Fruit fly (Drosophila melanogaster) whole organism, adult: ENCODE results near the gene Nup153.

Experiments used
- CG11617 ChIP-seq: fragments of 200-800 bp; sonication (Bioruptor generic); optimal IDR thresholded peaks from 2 replicates; lab custom pipeline; 2017; ENCODE audit warnings: mild to moderate bottlenecking, missing biosample characterization, missing genetic modification reagents, missing genetic modification characterization
- CG12768 ChIP-seq: fragments of 200-800 bp; sonication (Bioruptor generic); optimal IDR thresholded peaks from 2 replicates; lab custom pipeline; 2017; ENCODE audit warnings: missing biosample characterization, missing genetic modification characterization, mild to moderate bottlenecking, moderate library complexity, missing genetic modification reagents
- CG14711 ChIP-seq: fragments of 200-800 bp; sonication (Bioruptor generic); optimal IDR thresholded peaks from 2 replicates; lab custom pipeline; 2018; ENCODE audit warnings: missing biosample characterization, mild to moderate bottlenecking, missing genetic modification characterization, moderate library complexity
- CG1620 ChIP-seq: fragments of 200-800 bp; sonication (Bioruptor generic); optimal IDR thresholded peaks from 2 replicates; lab custom pipeline; 2016; ENCODE audit warnings: missing biosample characterization, missing genetic modification characterization
- CG33017 ChIP-seq: fragments of 200-800 bp; sonication (Bioruptor generic); optimal IDR thresholded peaks from 2 replicates; lab custom pipeline; 2018; ENCODE audit warnings: missing biosample characterization, mild to moderate bottlenecking, missing genetic modification characterization, moderate library complexity
- CG5204 ChIP-seq: fragments of 200-800 bp; sonication (Bioruptor generic); optimal IDR thresholded peaks from 2 replicates; lab custom pipeline; 2016; ENCODE audit warnings: missing biosample characterization, missing genetic modification characterization
- CG7045 ChIP-seq: fragments of 200-800 bp; sonication (Bioruptor generic); optimal IDR thresholded peaks from 2 replicates; lab custom pipeline; 2017; ENCODE audit warnings: missing biosample characterization, mild to moderate bottlenecking, missing genetic modification characterization
- CG7101 ChIP-seq: fragments of 200-800 bp; sonication (Bioruptor generic); optimal IDR thresholded peaks from 2 replicates; lab custom pipeline; 2018; ENCODE audit warnings: missing biosample characterization, mild to moderate bottlenecking, missing genetic modification characterization, moderate library complexity
- Clk ChIP-seq: fragments of 200-800 bp; sonication (Bioruptor generic); optimal IDR thresholded peaks from 2 replicates; lab custom pipeline; 2017; ENCODE audit warnings: missing biosample characterization, missing genetic modification characterization
- Crg-1 ChIP-seq: fragments of 200-800 bp; sonication (Bioruptor generic); optimal IDR thresholded peaks from 2 replicates; lab custom pipeline; 2016; ENCODE audit warnings: missing biosample characterization, missing genetic modification characterization
- Hr96 ChIP-seq: fragments of 200-800 bp; sonication (Bioruptor generic); optimal IDR thresholded peaks from 2 replicates; lab custom pipeline; 2016; ENCODE audit warnings: missing biosample characterization, missing genetic modification characterization
- Mnt ChIP-seq: fragments of 200-800 bp; sonication (Bioruptor generic); optimal IDR thresholded peaks from 2 replicates; lab custom pipeline; 2016; ENCODE audit warnings: missing biosample characterization, mild to moderate bottlenecking, missing genetic modification characterization
- bab1 ChIP-seq: fragments of 200-800 bp; sonication (Bioruptor generic); optimal IDR thresholded peaks from 3 replicates; lab custom pipeline; 2019; ENCODE audit warnings: missing biosample characterization, mild to moderate bottlenecking, missing genetic modification characterization, moderate library complexity
- cic ChIP-seq: fragments of 200-800 bp; sonication (Bioruptor generic); optimal IDR thresholded peaks from 2 replicates; lab custom pipeline; 2017; ENCODE audit warnings: missing biosample characterization, mild to moderate bottlenecking, missing genetic modification characterization, moderate library complexity
- cnc ChIP-seq, 2 experiments: fragments of >200 bp; optimal IDR thresholded peaks; 2 replicates each; lab custom pipeline; 2017
- kay ChIP-seq: fragments of 200-800 bp; sonication (Bioruptor generic); peaks from one replicate; lab custom pipeline; 2016; ENCODE audit warnings: missing biosample characterization, missing genetic modification characterization, borderline replicate concordance
- ovo ChIP-seq: fragments of 200-800 bp; sonication (Bioruptor generic); optimal IDR thresholded peaks from 2 replicates; lab custom pipeline; 2016; ENCODE audit warnings: missing biosample characterization, missing genetic modification characterization
- pad ChIP-seq: fragments of 200-800 bp; sonication (Bioruptor generic); optimal IDR thresholded peaks from 3 replicates; lab custom pipeline; 2017; ENCODE audit warnings: missing biosample characterization, missing genetic modification characterization, mild to moderate bottlenecking, moderate library complexity, missing genetic modification reagents
- tj ChIP-seq: fragments of 200-800 bp; sonication (Bioruptor generic); optimal IDR thresholded peaks from 3 replicates; lab custom pipeline; 2017; ENCODE audit warnings: missing biosample characterization, mild to moderate bottlenecking, missing genetic modification characterization, moderate library complexity
- toe ChIP-seq: fragments of 200-800 bp; sonication (Bioruptor generic); optimal IDR thresholded peaks from 2 replicates; lab custom pipeline; 2016; ENCODE audit warnings: missing biosample characterization, missing genetic modification characterization

Nup153 gene

dm6 chrX:16650078-16651063 is 51.3 kb downstream of the Nup153 start:
- TF ChIP-seq tj (GFP tag; lab: Kevin White, UChicago) (peak; percentile 64), CG12768 (GFP tag; lab: Kevin White, UChicago) (peak; percentile 3), CG14711 (tag; lab: Kevin White, UChicago) (peak; percentile 19), CG5204 (no peak), CG7045 (no peak)

- TF ChIP-seq cnc (optimal IDR thresholded peaks at IDR 0.05; lab: Kevin White, UChicago): no peak
- TF ChIP-seq Mnt (GFP tag; lab: Kevin White, UChicago): no peak
- no peak for TF ChIP-seq CG1620 (GFP tag; lab: Kevin White, UChicago)
- TF ChIP-seq CG7045: no peak
- TF ChIP-seq CG5204: peak; percentile 12
- TF ChIP-seq CG12768 (GFP tag; lab: Kevin White, UChicago): no peak
- TF ChIP-seq kay (GFP tag; lab: Kevin White, UChicago): no peak
- TF ChIP-seq CG14711 (tag; lab: Kevin White, UChicago): peak; percentile 4
- TF ChIP-seq Crg-1 (GFP tag; lab: Kevin White, UChicago): peak; percentile 41
- no peak for TF ChIP-seq CG11617 (GFP tag; lab: Kevin White, UChicago)
- no peak for TF ChIP-seq CG33017
- peak; percentile 29 for TF ChIP-seq pad (GFP tag; lab: Kevin White, UChicago)
- TF ChIP-seq CG7101 (tag; lab: Kevin White, UChicago): peak; percentile 41
- peak; percentile 35 for TF ChIP-seq bab1 (GFP tag; lab: Kevin White, UChicago)
- no peak for TF ChIP-seq ovo (GFP tag; lab: Kevin White, UChicago)
- TF ChIP-seq cic (GFP tag; lab: Kevin White, UChicago): no peak
- no peak for TF ChIP-seq Hr96 (GFP tag; lab: Kevin White, UChicago)
- no peak for TF ChIP-seq toe (GFP tag; lab: Kevin White, UChicago)
- no peak for TF ChIP-seq Clk (GFP tag; lab: Kevin White, UChicago)
Observed at dm6 chrX:16651098-16651497, 52.1 kb downstream of the Nup153 start, which contains the start of the genes CG32573 and CG42512. CG32573 (plus strand) TSS chrX:16651376. CG42512 (plus strand) TSS chrX:16651376.

- TF ChIP-seq CG12768 (GFP tag; lab: Kevin White, UChicago): no peak
- no peak for TF ChIP-seq Hr96 (GFP tag; lab: Kevin White, UChicago)
- no peak for TF ChIP-seq cic (GFP tag; lab: Kevin White, UChicago)
- no peak for TF ChIP-seq bab1 (GFP tag; lab: Kevin White, UChicago)
- no peak for TF ChIP-seq CG33017
- TF ChIP-seq kay (GFP tag; lab: Kevin White, UChicago): no peak
- TF ChIP-seq pad (GFP tag; lab: Kevin White, UChicago): no peak
- TF ChIP-seq ovo (GFP tag; lab: Kevin White, UChicago): no peak
- TF ChIP-seq Crg-1 (GFP tag; lab: Kevin White, UChicago): no peak
- no peak for TF ChIP-seq CG11617 (GFP tag; lab: Kevin White, UChicago)
- no peak for TF ChIP-seq toe (GFP tag; lab: Kevin White, UChicago)
- no peak for TF ChIP-seq CG7045
- TF ChIP-seq Mnt (GFP tag; lab: Kevin White, UChicago): no peak
- no peak for TF ChIP-seq tj (GFP tag; lab: Kevin White, UChicago)
- no peak for TF ChIP-seq Clk (GFP tag; lab: Kevin White, UChicago)
Observed at dm6 chrX:16651625-16652024, 52.6 kb downstream of the Nup153 start.

- no peak for TF ChIP-seq CG7045
- TF ChIP-seq Clk (GFP tag; lab: Kevin White, UChicago): no peak
- TF ChIP-seq CG1620 (GFP tag; lab: Kevin White, UChicago): no peak
- peak; percentile 44 for TF ChIP-seq tj (GFP tag; lab: Kevin White, UChicago)
Observed at dm6 chrX:16654931-16655409, 55.9 kb downstream of the Nup153 start, which contains the start of the genes Nemp and r. Nemp (minus strand) TSS chrX:16655015. r (plus strand) TSS chrX:16655359.

DNA sequence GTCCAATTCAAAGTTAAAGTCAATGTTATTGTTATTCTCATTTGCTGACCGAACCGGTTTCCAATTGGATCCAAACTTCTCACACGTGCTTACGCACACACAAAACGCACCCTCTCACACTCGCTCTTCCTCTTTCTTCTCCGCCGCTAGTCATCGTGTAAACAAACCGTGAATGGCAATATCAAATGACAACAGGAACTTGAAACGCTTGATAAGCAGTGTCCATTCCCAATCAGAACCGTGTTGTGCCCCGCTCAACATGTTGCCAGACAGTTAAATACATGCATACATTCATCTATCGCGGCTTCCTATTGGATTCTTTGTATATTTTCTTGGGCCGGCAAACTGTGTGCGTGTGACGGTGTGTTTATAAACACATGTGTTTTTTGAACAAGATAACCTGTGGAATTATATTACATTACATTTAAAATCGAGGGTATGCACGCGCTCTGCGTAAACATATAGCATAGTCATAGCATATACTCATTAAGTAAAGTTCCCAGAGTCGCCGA is 56.7 kb downstream of the Nup153 start:
- TF ChIP-seq Crg-1 (GFP tag; lab: Kevin White, UChicago) (no peak), Hr96 (GFP tag; lab: Kevin White, UChicago) (no peak), Mnt (GFP tag; lab: Kevin White, UChicago) (peak; percentile 96), toe (GFP tag; lab: Kevin White, UChicago) (no peak), CG14711 (tag; lab: Kevin White, UChicago) (no peak), CG1620 (GFP tag; lab: Kevin White, UChicago) (no peak), cnc (optimal IDR thresholded peaks at IDR 0.05; lab: Kevin White, UChicago) (peak; percentile 43 to 44), kay (GFP tag; lab: Kevin White, UChicago) (no peak), ovo (GFP tag; lab: Kevin White, UChicago) (peak; percentile 73), CG5204 (no peak), Clk (GFP tag; lab: Kevin White, UChicago) (no peak), CG11617 (GFP tag; lab: Kevin White, UChicago) (no peak), pad (GFP tag; lab: Kevin White, UChicago) (peak; percentile 5), CG33017 (no peak), tj (GFP tag; lab: Kevin White, UChicago) (peak; percentile 82), bab1 (GFP tag; lab: Kevin White, UChicago) (peak; percentile 9), CG7101 (tag; lab: Kevin White, UChicago) (peak; percentile 4), cic (GFP tag; lab: Kevin White, UChicago) (peak; percentile 98), CG7045 (no peak), CG12768 (GFP tag; lab: Kevin White, UChicago) (no peak)
